Worm (Caenorhabditis elegans) whole organism, L3 larva: Measurements from ENCODE around the gene Y53G8AR.1.

ENCODE experiments used
- aly-2 ChIP-seq: fragments of 150-350 bp; optimal IDR thresholded peaks from 2 replicates; lab custom pipeline; 2014; ENCODE audit warnings: missing biosample characterization, missing genetic modification characterization
- elt-1 ChIP-seq: fragments of 150-350 bp; optimal IDR thresholded peaks from 2 replicates; lab custom pipeline; 2014; ENCODE audit warnings: missing biosample characterization, missing genetic modification characterization
- elt-2 ChIP-seq: sonication (generic microtip); optimal IDR thresholded peaks from 2 replicates; lab custom pipeline; 2016; ENCODE audit warnings: missing genetic modification reagents, mild to moderate bottlenecking, missing genetic modification characterization, missing compliant biosample characterization
- elt-3 ChIP-seq, 3 experiments: fragments of 150-350 bp in 1 of 3; sonication (generic microtip) in 2 of 3; optimal IDR thresholded peaks; 2 replicates in 2 of 3; 4 replicates in 1 of 3; lab custom pipeline; 2014 to 2017; ENCODE audit warnings: missing biosample characterization in 3 of 3, missing genetic modification characterization in 3 of 3
- nhr-11 ChIP-seq: fragments of 150-350 bp; optimal IDR thresholded peaks from 2 replicates; lab custom pipeline; 2014; ENCODE audit warnings: missing biosample characterization, missing genetic modification characterization
- nhr-12 ChIP-seq: fragments of 150-350 bp; optimal IDR thresholded peaks from 2 replicates; lab custom pipeline; 2014; ENCODE audit warnings: missing biosample characterization, missing genetic modification characterization
- zag-1 ChIP-seq: fragments of 150-350 bp; optimal IDR thresholded peaks from 2 replicates; lab custom pipeline; 2014; ENCODE audit warnings: missing biosample characterization, missing genetic modification characterization

DNA sequence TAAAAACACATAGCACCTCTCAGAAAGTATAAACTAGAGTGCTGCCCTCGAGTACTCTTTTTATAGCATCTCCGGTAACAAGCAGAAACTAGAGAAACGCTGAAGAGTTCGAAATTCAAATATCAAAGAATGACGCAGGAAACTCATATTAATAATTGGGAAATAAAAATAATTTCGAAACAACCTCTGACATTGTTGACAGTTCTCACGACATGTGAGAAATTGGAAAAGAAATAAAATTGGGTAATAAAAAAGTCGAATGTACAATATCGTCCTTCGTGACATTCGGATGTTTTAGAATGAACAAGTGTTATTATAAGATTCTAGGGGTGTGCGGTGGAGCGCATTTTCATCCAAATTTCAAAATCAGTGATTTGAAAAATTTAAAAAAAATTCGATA lies 39.4 kb downstream of the Y53G8AR.1 start:
- TF ChIP-seq nhr-12 (no peak), elt-3 (tag; optimal IDR thresholded peaks at IDR 0.05; lab: Kevin White, UChicago) (no peak), aly-2 (tag; lab: Kevin White, UChicago) (no peak), zag-1 (no peak), elt-1 (tag; lab: Kevin White, UChicago) (no peak), elt-2 (tag; lab: Kevin White, UChicago) (peak; percentile 16), nhr-11 (tag; lab: Kevin White, UChicago) (no peak)
